Worm (Caenorhabditis elegans): Measurements from ENCODE around the gene pitr-3.
A peak's percentile ranks its signal among the peaks of the same experiment; 100 is the strongest.

The pitr-3 gene

ce11 chrV:9168089-9168488 is 26.9 kb upstream of the pitr-3 start, which contains the start of gene B0222.11:
TSS of gene B0222.11 (minus strand) at chrV:9168189.
- no peak for TF ChIP-seq lin-1 (GFP tag; IDR thresholded peaks at IDR 0.05)
- no peak for TF ChIP-seq ceh-82 (tag; optimal IDR thresholded peaks at IDR 0.05)
- TF ChIP-seq snpc-4 (tag; optimal IDR thresholded peaks at IDR 0.05) = no peak
- no peak for TF ChIP-seq egl-43 (GFP tag; IDR thresholded peaks at IDR 0.05)
- no peak for TF ChIP-seq zip-11 (GFP tag; IDR thresholded peaks at IDR 0.05)
- no peak for TF ChIP-seq R02D3.7 (tag; optimal IDR thresholded peaks at IDR 0.05)
- no peak for TF ChIP-seq spr-1 (tag; optimal IDR thresholded peaks at IDR 0.05)
- no peak for TF ChIP-seq lin-39 (tag; optimal IDR thresholded peaks at IDR 0.05)
- no peak for TF ChIP-seq sdz-12 (GFP tag; optimal IDR thresholded peaks at IDR 0.05)
- no peak for TF ChIP-seq nhr-48 (tag; optimal IDR thresholded peaks at IDR 0.05)
- TF ChIP-seq fkh-10 (GFP tag; optimal IDR thresholded peaks at IDR 0.05) = no peak
- TF ChIP-seq nhr-6 (tag; optimal IDR thresholded peaks at IDR 0.05) = no peak
- TF ChIP-seq ceh-20 (GFP tag; IDR thresholded peaks at IDR 0.05) = no peak
- TF ChIP-seq ces-1 (GFP tag; optimal IDR thresholded peaks at IDR 0.05) = no peak
- no peak for TF ChIP-seq mep-1 (tag; optimal IDR thresholded peaks at IDR 0.05)
- no peak for TF ChIP-seq dpl-1 (GFP tag; optimal IDR thresholded peaks at IDR 0.05)
- no peak for TF ChIP-seq dmd-6 (GFP tag; IDR thresholded peaks at IDR 0.05)
- TF ChIP-seq mxl-3 (GFP tag; optimal IDR thresholded peaks at IDR 0.05) = no peak
- no peak for TF ChIP-seq ctbp-1 (GFP tag; IDR thresholded peaks at IDR 0.05)
- TF ChIP-seq Y48G9A.11 (GFP tag; IDR thresholded peaks at IDR 0.05) = no peak

ce11 chrV:9166306-9166705 is 25.1 kb upstream of the pitr-3 start:
- TF ChIP-seq nhr-28 (tag; optimal IDR thresholded peaks at IDR 0.05) = peak; percentile 19
- TF ChIP-seq ceh-32 (tag; optimal IDR thresholded peaks at IDR 0.05; ENCODE audit: poor library complexity) = no peak
- TF ChIP-seq nhr-25 (tag; optimal IDR thresholded peaks at IDR 0.05; ENCODE audit: borderline replicate concordance, insufficient read depth) = peak; percentile 13
- no peak for TF ChIP-seq nhr-48 (tag; optimal IDR thresholded peaks at IDR 0.05)
- peak; percentile 22 for TF ChIP-seq aha-1 (tag)
- no peak for TF ChIP-seq mxl-2 (GFP tag; conservative IDR thresholded peaks at IDR 0.05)
- TF ChIP-seq unc-62 (GFP tag; optimal IDR thresholded peaks at IDR 0.05 in 1 of 2) = peak in 1 of 2 experiments; percentile 89
- no peak for TF ChIP-seq unc-62 (tag; optimal IDR thresholded peaks at IDR 0.05)

- TF ChIP-seq zfp-3 (GFP tag; conservative IDR thresholded peaks at IDR 0.05) = no peak
- peak; percentile 76 for TF ChIP-seq nhr-25 (tag; optimal IDR thresholded peaks at IDR 0.05; ENCODE audit: borderline replicate concordance, insufficient read depth)
- 0 out of 2 replicates have a peak, but pooled peaks have one; percentile 33 for TF ChIP-seq T26A8.4 (GFP tag; IDR thresholded peaks at IDR 0.05)
- TF ChIP-seq Y75B8A.6 (GFP tag; IDR thresholded peaks at IDR 0.05) = no peak
- no peak for TF ChIP-seq dmd-9 (GFP tag; IDR thresholded peaks at IDR 0.05)
- TF ChIP-seq nhr-42 (GFP tag; IDR thresholded peaks at IDR 0.05) = 0 out of 2 replicates have a peak, but pooled peaks have one; percentile 18
- TF ChIP-seq nhr-237 (tag; optimal IDR thresholded peaks at IDR 0.05) = no peak
- peak; percentile 6 for TF ChIP-seq hlh-11 (tag; optimal IDR thresholded peaks at IDR 0.05)
- peak; percentile 95 for TF ChIP-seq ama-1 (optimal IDR thresholded peaks at IDR 0.05)
- TF ChIP-seq lin-15B (tag; optimal IDR thresholded peaks at IDR 0.05) = no peak
- peak; percentile 41 for TF ChIP-seq nhr-28 (tag; optimal IDR thresholded peaks at IDR 0.05)
- peak in 1 of 2 experiments; percentile 66 for TF ChIP-seq unc-62 (GFP tag; optimal IDR thresholded peaks at IDR 0.05 in 1 of 2)
- TF ChIP-seq unc-62 (tag; optimal IDR thresholded peaks at IDR 0.05) = no peak
- no peak for TF ChIP-seq set-16 (GFP tag; IDR thresholded peaks at IDR 0.05)
- peak; percentile 3 for TF ChIP-seq mep-1 (tag; optimal IDR thresholded peaks at IDR 0.05)
- TF ChIP-seq nhr-77 (tag; optimal IDR thresholded peaks at IDR 0.05) = no peak
- TF ChIP-seq aly-2 (tag; optimal IDR thresholded peaks at IDR 0.05) = no peak
- no peak for TF ChIP-seq aha-1 (tag)
- TF ChIP-seq snpc-1.2 (GFP tag; IDR thresholded peaks at IDR 0.05) = peak; percentile 35; the same call in 1 of the 2 replicates
- no peak for TF ChIP-seq tag-97 (GFP tag; IDR thresholded peaks at IDR 0.05)
- no peak for TF ChIP-seq Y105C5A.15 (GFP tag; IDR thresholded peaks at IDR 0.05)
Measured at ce11 chrV:9165073-9165699, 24.0 kb upstream of the pitr-3 start, which contains the start of gene col-10. TSS of gene col-10 (minus strand) at chrV:9165307.
